Fruit fly (Drosophila melanogaster) whole organism, pupa: ENCODE data around the gene Tpst.

Source experiments
- CG10348 ChIP-seq: fragments of 200-800 bp; sonication (Bioruptor generic); IDR thresholded peaks from 2 replicates; pipeline ENCODE4 v1.3.6; 2022; ENCODE audit warnings: missing biosample characterization, missing genetic modification characterization
- CG12605 ChIP-seq: fragments of 200-800 bp; sonication (Bioruptor generic); IDR thresholded peaks from 2 replicates; pipeline ENCODE4 v1.3.6; 2022; ENCODE audit warnings: missing biosample characterization, missing genetic modification characterization
- CG13204 ChIP-seq: fragments of 200-800 bp; sonication (Bioruptor generic); optimal IDR thresholded peaks from 2 replicates; lab custom pipeline; 2018; ENCODE audit warnings: missing biosample characterization, mild to moderate bottlenecking, missing genetic modification characterization, moderate library complexity
- CG14655 ChIP-seq: fragments of 200-800 bp; sonication (Bioruptor generic); optimal IDR thresholded peaks from 3 replicates; lab custom pipeline; 2017; ENCODE audit warnings: mild to moderate bottlenecking, missing biosample characterization, missing genetic modification reagents, missing genetic modification characterization
- CG15710 ChIP-seq: fragments of 200-800 bp; sonication (Bioruptor generic); optimal IDR thresholded peaks from 2 replicates; lab custom pipeline; 2018; ENCODE audit warnings: missing biosample characterization, mild to moderate bottlenecking, missing genetic modification characterization, moderate library complexity
- CG17806 ChIP-seq: fragments of 200-800 bp; sonication (Bioruptor generic); optimal IDR thresholded peaks from 2 replicates; lab custom pipeline; 2018; ENCODE audit warnings: missing biosample characterization, mild to moderate bottlenecking, missing genetic modification characterization, moderate library complexity
- CG32121 ChIP-seq: fragments of 200-800 bp; sonication (Bioruptor generic); IDR thresholded peaks from 2 replicates; pipeline ENCODE4 v1.3.6; 2022; ENCODE audit warnings: missing biosample characterization, missing genetic modification characterization
- CG34367 ChIP-seq: fragments of 200-800 bp; sonication (Bioruptor generic); optimal IDR thresholded peaks from 2 replicates; lab custom pipeline; 2018; ENCODE audit warnings: missing biosample characterization, mild to moderate bottlenecking, missing genetic modification characterization
- CG4496 ChIP-seq: fragments of 200-800 bp; sonication (Bioruptor generic); IDR thresholded peaks from 3 replicates; pipeline ENCODE4 v1.3.6; 2022; ENCODE audit warnings: missing biosample characterization, missing genetic modification characterization
- CG8159 ChIP-seq: fragments of 200-800 bp; sonication (Bioruptor generic); optimal IDR thresholded peaks from 3 replicates; lab custom pipeline; 2018; ENCODE audit warnings: missing biosample characterization, mild to moderate bottlenecking, missing genetic modification characterization, moderate library complexity
- CG8301 ChIP-seq: fragments of 200-800 bp; sonication (Bioruptor generic); optimal IDR thresholded peaks from 2 replicates; lab custom pipeline; 2018; ENCODE audit warnings: missing biosample characterization, mild to moderate bottlenecking, missing genetic modification characterization
- CG9948 ChIP-seq: fragments of 200-800 bp; sonication (Bioruptor generic); optimal IDR thresholded peaks from 2 replicates; lab custom pipeline; 2018; ENCODE audit warnings: missing biosample characterization, mild to moderate bottlenecking, missing genetic modification characterization, moderate library complexity
- D1 ChIP-seq: fragments of 200-800 bp; sonication (Bioruptor generic); optimal IDR thresholded peaks from 2 replicates; lab custom pipeline; 2018; ENCODE audit warnings: missing biosample characterization, mild to moderate bottlenecking, missing genetic modification characterization, moderate library complexity
- EcR ChIP-seq: fragments of 200-800 bp; sonication (Bioruptor generic); optimal IDR thresholded peaks from 3 replicates; lab custom pipeline; 2019; ENCODE audit warnings: missing biosample characterization, missing genetic modification characterization, mild to moderate bottlenecking, moderate library complexity, missing genetic modification reagents
- Ets98B ChIP-seq: fragments of 200-800 bp; sonication (Bioruptor generic); IDR thresholded peaks from 2 replicates; pipeline ENCODE4 v1.3.6; 2022; ENCODE audit warnings: missing biosample characterization, missing genetic modification characterization
- Pif1A ChIP-seq: fragments of 200-800 bp; sonication (Bioruptor generic); optimal IDR thresholded peaks from 3 replicates; lab custom pipeline; 2016; ENCODE audit warnings: missing biosample characterization, missing genetic modification characterization
- Pif1B ChIP-seq: fragments of 200-800 bp; sonication (Bioruptor generic); optimal IDR thresholded peaks from 3 replicates; lab custom pipeline; 2016; ENCODE audit warnings: missing biosample characterization, missing genetic modification characterization
- Snoo ChIP-seq: fragments of 200-800 bp; sonication (Bioruptor generic); optimal IDR thresholded peaks from 3 replicates; lab custom pipeline; 2017; ENCODE audit warnings: missing biosample characterization, mild to moderate bottlenecking, missing genetic modification characterization, inconsistent platforms
- fd96Ca ChIP-seq: fragments of 200-800 bp; sonication (Bioruptor generic); IDR thresholded peaks from 3 replicates; pipeline ENCODE4 v1.3.6; 2022; ENCODE audit warnings: missing biosample characterization, missing genetic modification characterization
- gl ChIP-seq: fragments of 200-800 bp; sonication (Bioruptor generic); optimal IDR thresholded peaks from 2 replicates; lab custom pipeline; 2018; ENCODE audit warnings: missing biosample characterization, mild to moderate bottlenecking, missing genetic modification characterization
- rn ChIP-seq: fragments of 200-800 bp; sonication (Bioruptor generic); IDR thresholded peaks from 2 replicates; pipeline ENCODE4 v1.3.6; 2022; ENCODE audit warnings: missing biosample characterization, missing genetic modification characterization

Tpst gene

dm6 chrX:13616417-13617050, 52.9 kb downstream of the Tpst start, which contains the start of the genes tth and Tango2:
TSS of gene tth (minus strand) at chrX:13616586.
TSS of gene Tango2 (plus strand) at chrX:13616989.
- TF ChIP-seq fd96Ca (peak; percentile 63; the same call in 2 of the 3 replicates), rn (GFP tag; lab: Robert Waterston, UW) (0 out of 2 replicates have a peak, but pooled peaks have one; percentile 35), Snoo (tag; lab: Kevin White, UChicago) (peak; percentile 88), Pif1B (peak; percentile 85), CG10348 (GFP tag; lab: Robert Waterston, UW) (0 out of 2 replicates have a peak, but pooled peaks have one; percentile 16), CG12605 (peak; percentile 76), CG8301 (tag; lab: Kevin White, UChicago) (peak; percentile 66), D1 (tag; lab: Kevin White, UChicago) (no peak), Ets98B (GFP tag; lab: Robert Waterston, UW) (peak; percentile 88), EcR (no peak), CG15710 (peak; percentile 81), CG17806 (tag; lab: Kevin White, UChicago) (peak; percentile 68), CG4496 (peak; percentile 87), CG13204 (GFP tag; lab: Kevin White, UChicago) (no peak), CG8159 (tag; lab: Kevin White, UChicago) (peak; percentile 67), Pif1A (GFP tag; lab: Kevin White, UChicago) (no peak), CG34367 (peak; percentile 76), CG32121 (GFP tag; lab: Robert Waterston, UW) (peak; percentile 90), gl (peak; percentile 31), CG14655 (GFP tag; lab: Kevin White, UChicago) (no peak), CG9948 (tag; lab: Kevin White, UChicago) (peak; percentile 71)

- TF ChIP-seq CG4496, result no peak
- peak; percentile 34 for TF ChIP-seq gl
- TF ChIP-seq CG12605, result 0 out of 2 replicates have a peak, but pooled peaks have one; percentile 42
- TF ChIP-seq CG14655 (GFP tag; lab: Kevin White, UChicago), result no peak
- TF ChIP-seq CG17806 (tag; lab: Kevin White, UChicago), result no peak
- no peak for TF ChIP-seq CG34367
- 0 out of 2 replicates have a peak, but pooled peaks have one; percentile 8 for TF ChIP-seq CG32121 (GFP tag; lab: Robert Waterston, UW)
- no peak for TF ChIP-seq Ets98B (GFP tag; lab: Robert Waterston, UW)
- TF ChIP-seq CG9948 (tag; lab: Kevin White, UChicago), result no peak
- peak; percentile 2 for TF ChIP-seq Pif1B
- TF ChIP-seq fd96Ca, result no peak; the same call in 2 of the 3 replicates
- no peak for TF ChIP-seq CG8301 (tag; lab: Kevin White, UChicago)
- peak; percentile 25 for TF ChIP-seq CG15710
- TF ChIP-seq Snoo (tag; lab: Kevin White, UChicago), result no peak
- no peak for TF ChIP-seq rn (GFP tag; lab: Robert Waterston, UW)
- TF ChIP-seq CG10348 (GFP tag; lab: Robert Waterston, UW), result no peak
- no peak for TF ChIP-seq D1 (tag; lab: Kevin White, UChicago)
- TF ChIP-seq CG8159 (tag; lab: Kevin White, UChicago), result peak; percentile 18
- TF ChIP-seq Pif1A (GFP tag; lab: Kevin White, UChicago), result no peak
- peak; percentile 25 for TF ChIP-seq EcR
- TF ChIP-seq CG13204 (GFP tag; lab: Kevin White, UChicago), result no peak
- TF ChIP-seq, all 21 proteins: peak for 7
Measured at dm6 chrX:13624334-13625079, 60.9 kb downstream of the Tpst start, which contains the start of the genes CG2691 and NFAT. TSS of gene CG2691 (minus strand) at chrX:13624408. TSS of gene NFAT (plus strand) at chrX:13624745.

- TF ChIP-seq Ets98B (GFP tag; lab: Robert Waterston, UW), result no peak
- no peak for TF ChIP-seq CG15710
- TF ChIP-seq CG32121 (GFP tag; lab: Robert Waterston, UW), result peak; percentile 10; the same call in 1 of the 2 replicates
- TF ChIP-seq CG13204 (GFP tag; lab: Kevin White, UChicago), result peak; percentile 91
- no peak for TF ChIP-seq rn (GFP tag; lab: Robert Waterston, UW)
- TF ChIP-seq CG8159 (tag; lab: Kevin White, UChicago), result no peak
- no peak for TF ChIP-seq CG14655 (GFP tag; lab: Kevin White, UChicago)
- TF ChIP-seq CG4496, result peak; percentile 54; the same call in 1 of the 3 replicates
Measured at dm6 chrX:13625080-13625723, 61.6 kb downstream of the Tpst start.

- TF ChIP-seq CG8159 (tag; lab: Kevin White, UChicago), result no peak
- no peak for TF ChIP-seq CG4496
- no peak for TF ChIP-seq CG34367
- no peak for TF ChIP-seq Pif1B
- TF ChIP-seq CG13204 (GFP tag; lab: Kevin White, UChicago), result no peak
- no peak for TF ChIP-seq CG14655 (GFP tag; lab: Kevin White, UChicago)
- no peak for TF ChIP-seq gl
- no peak for TF ChIP-seq Pif1A (GFP tag; lab: Kevin White, UChicago)
Measured at dm6 chrX:13625888-13626578, 62.4 kb downstream of the Tpst start.

dm6 chrX:13626579-13626894, 62.9 kb downstream of the Tpst start:
- TF ChIP-seq CG4496 (peak; percentile 55; the same call in 1 of the 3 replicates), CG13204 (GFP tag; lab: Kevin White, UChicago) (no peak), EcR (no peak), CG9948 (tag; lab: Kevin White, UChicago) (peak; percentile 38), CG15710 (peak; percentile 25), Ets98B (GFP tag; lab: Robert Waterston, UW) (no peak), D1 (tag; lab: Kevin White, UChicago) (no peak), CG10348 (GFP tag; lab: Robert Waterston, UW) (no peak), fd96Ca (no peak), CG32121 (GFP tag; lab: Robert Waterston, UW) (no peak), gl (no peak), CG17806 (tag; lab: Kevin White, UChicago) (no peak), Snoo (tag; lab: Kevin White, UChicago) (no peak), CG34367 (peak; percentile 4), CG12605 (0 out of 2 replicates have a peak, but pooled peaks have one; percentile 13), CG14655 (GFP tag; lab: Kevin White, UChicago) (no peak), Pif1A (GFP tag; lab: Kevin White, UChicago) (no peak), rn (GFP tag; lab: Robert Waterston, UW) (no peak), CG8301 (tag; lab: Kevin White, UChicago) (peak; percentile 35), CG8159 (tag; lab: Kevin White, UChicago) (peak; percentile 45), Pif1B (peak; percentile 6)
